Worm (Caenorhabditis elegans) whole organism, L3 larva: Measurements from ENCODE around the gene srw-13.
A peak's percentile ranks its signal among the peaks of the same experiment; 100 is the strongest.

Source experiments
- ceh-16 ChIP-seq: sonication (generic microtip); optimal IDR thresholded peaks from 2 replicates; lab custom pipeline; 2017; ENCODE audit warnings: missing biosample characterization, missing genetic modification characterization
- ceh-9 ChIP-seq: sonication (generic microtip); optimal IDR thresholded peaks from 2 replicates; lab custom pipeline; 2018; ENCODE audit warnings: missing biosample characterization, missing genetic modification characterization
- elt-2 ChIP-seq: sonication (generic microtip); optimal IDR thresholded peaks from 2 replicates; lab custom pipeline; 2016; ENCODE audit warnings: missing genetic modification reagents, mild to moderate bottlenecking, missing genetic modification characterization, missing compliant biosample characterization
- elt-3 ChIP-seq, 3 experiments: fragments of 150-350 bp in 1 of 3; sonication (generic microtip) in 2 of 3; optimal IDR thresholded peaks; 2 replicates in 2 of 3; 4 replicates in 1 of 3; lab custom pipeline; 2014 to 2017; ENCODE audit warnings: missing biosample characterization in 3 of 3, missing genetic modification characterization in 3 of 3
- fkh-10 ChIP-seq: sonication (generic microtip); optimal IDR thresholded peaks from 2 replicates; lab custom pipeline; 2017; ENCODE audit warnings: missing biosample characterization, missing genetic modification reagents, missing genetic modification characterization
- lsy-12 ChIP-seq: sonication (generic microtip); optimal IDR thresholded peaks from 2 replicates; lab custom pipeline; 2016; ENCODE audit warnings: mild to moderate bottlenecking, missing genetic modification characterization, missing compliant biosample characterization
- nhr-43 ChIP-seq: sonication (generic microtip); optimal IDR thresholded peaks from 2 replicates; lab custom pipeline; 2016; ENCODE audit warnings: mild to moderate bottlenecking, missing genetic modification characterization, missing compliant biosample characterization; ENCODE audit not compliant: poor library complexity, severe bottlenecking
- nhr-77 ChIP-seq: fragments of 150-350 bp; optimal IDR thresholded peaks from 2 replicates; lab custom pipeline; 2014; ENCODE audit warnings: missing biosample characterization, missing genetic modification characterization
- sea-2 ChIP-seq: fragments of 150-350 bp; sonication (generic microtip); optimal IDR thresholded peaks from 4 replicates; lab custom pipeline; 2014; ENCODE audit warnings: missing biosample characterization, missing genetic modification reagents, missing genetic modification characterization
- tbx-2 ChIP-seq: sonication (generic microtip); optimal IDR thresholded peaks from 2 replicates; lab custom pipeline; 2016; ENCODE audit warnings: mild to moderate bottlenecking, missing genetic modification characterization, missing compliant biosample characterization
- unc-62 ChIP-seq: fragments of 150-350 bp; sonication (generic microtip); optimal IDR thresholded peaks from 4 replicates; lab custom pipeline; 2014; ENCODE audit warnings: missing biosample characterization, missing genetic modification reagents, missing genetic modification characterization

- TF ChIP-seq ceh-9 (tag; lab: Kevin White, UChicago) = no peak
- TF ChIP-seq sea-2 = no peak
- peak; percentile 1 for TF ChIP-seq elt-2 (tag; lab: Kevin White, UChicago)
- no peak for TF ChIP-seq lsy-12 (tag; lab: Kevin White, UChicago)
- no peak for TF ChIP-seq nhr-43 (tag; lab: Kevin White, UChicago)
- no peak for TF ChIP-seq unc-62 (GFP tag; lab: Kevin White, UChicago)
- TF ChIP-seq nhr-77 (tag; lab: Kevin White, UChicago) = no peak
- TF ChIP-seq fkh-10 (GFP tag; lab: Kevin White, UChicago) = no peak
- no peak for TF ChIP-seq ceh-16 (tag; lab: Kevin White, UChicago)
- no peak for TF ChIP-seq elt-3 (tag; optimal IDR thresholded peaks at IDR 0.05; lab: Kevin White, UChicago)
- TF ChIP-seq tbx-2 (tag; lab: Kevin White, UChicago) = no peak
Measured at ce11 chrV:15197955-15198354, 34.3 kb upstream of the srw-13 start, which contains the start of gene srw-1.
